Fruit fly (Drosophila melanogaster) whole organism, embryonic: ENCODE data around the gene CG13721.
A peak's percentile ranks its signal among the peaks of the same experiment; 100 is the strongest.

Experiments used
- CG10654 ChIP-seq: fragments of 200-800 bp; sonication (Bioruptor generic); optimal IDR thresholded peaks from 2 replicates; lab custom pipeline; 2016; ENCODE audit warnings: missing biosample characterization, missing genetic modification characterization
- CG11504 ChIP-seq: fragments of 200-800 bp; sonication (Bioruptor generic); optimal IDR thresholded peaks from 3 replicates; lab custom pipeline; 2019; ENCODE audit warnings: missing biosample characterization, mild to moderate bottlenecking, missing genetic modification characterization, moderate library complexity
- CG1233 ChIP-seq: fragments of 200-800 bp; sonication (Bioruptor generic); optimal IDR thresholded peaks from 4 replicates; lab custom pipeline; 2018; ENCODE audit warnings: missing biosample characterization, mild to moderate bottlenecking, missing genetic modification characterization
- CG12744 ChIP-seq: fragments of 200-800 bp; sonication (Bioruptor generic); optimal IDR thresholded peaks from 2 replicates; lab custom pipeline; 2016; ENCODE audit warnings: missing biosample characterization, missing genetic modification characterization
- CG13296 ChIP-seq: fragments of 200-800 bp; sonication (Bioruptor generic); optimal IDR thresholded peaks from 3 replicates; lab custom pipeline; 2018; ENCODE audit warnings: missing biosample characterization, mild to moderate bottlenecking, missing genetic modification characterization
- CG14710 ChIP-seq: fragments of 200-800 bp; sonication (Bioruptor generic); optimal IDR thresholded peaks from 3 replicates; lab custom pipeline; 2019; ENCODE audit warnings: missing biosample characterization, mild to moderate bottlenecking, missing genetic modification characterization, moderate library complexity
- CG15479 ChIP-seq: fragments of 200-800 bp; sonication (Bioruptor generic); optimal IDR thresholded peaks from 3 replicates; lab custom pipeline; 2019; ENCODE audit warnings: missing biosample characterization, mild to moderate bottlenecking, missing genetic modification characterization, moderate library complexity
- CG16863 ChIP-seq: fragments of 200-800 bp; sonication (Bioruptor generic); optimal IDR thresholded peaks from 3 replicates; lab custom pipeline; 2016; ENCODE audit warnings: missing biosample characterization, missing genetic modification characterization
- CG17328 ChIP-seq: fragments of 200-800 bp; sonication (Bioruptor generic); IDR thresholded peaks from 2 replicates; pipeline ENCODE4 v1.3.6; 2022; ENCODE audit warnings: missing biosample characterization, missing genetic modification characterization
- CG17829 ChIP-seq: fragments of 200-800 bp; optimal IDR thresholded peaks from 2 replicates; lab custom pipeline; 2019; ENCODE audit warnings: missing biosample characterization, mild to moderate bottlenecking, missing genetic modification characterization, moderate library complexity
- CG17912 ChIP-seq: fragments of 200-800 bp; sonication (Bioruptor generic); optimal IDR thresholded peaks from 2 replicates; lab custom pipeline; 2018; ENCODE audit warnings: missing biosample characterization, mild to moderate bottlenecking, missing genetic modification characterization
- CG32532 ChIP-seq: fragments of 200-800 bp; sonication (Bioruptor generic); IDR thresholded peaks from 2 replicates; pipeline ENCODE4 v1.3.6; 2022; ENCODE audit warnings: missing biosample characterization, missing genetic modification characterization
- CG32772 ChIP-seq: fragments of 200-800 bp; sonication (Bioruptor generic); IDR thresholded peaks from 2 replicates; pipeline ENCODE4 v1.3.6; 2022; ENCODE audit warnings: missing biosample characterization, missing genetic modification characterization
- CG3995 ChIP-seq: fragments of 200-800 bp; sonication (Bioruptor generic); optimal IDR thresholded peaks from 3 replicates; lab custom pipeline; 2016; ENCODE audit warnings: missing biosample characterization, missing genetic modification characterization
- CG4730 ChIP-seq: fragments of 200-800 bp; sonication (Bioruptor generic); IDR thresholded peaks from 2 replicates; pipeline ENCODE4 v1.3.6; 2022; ENCODE audit warnings: missing biosample characterization, missing genetic modification characterization
- CG4854 ChIP-seq: fragments of 200-800 bp; sonication (Bioruptor generic); optimal IDR thresholded peaks from 2 replicates; lab custom pipeline; 2016; ENCODE audit warnings: missing biosample characterization, missing genetic modification characterization, inconsistent platforms
- CG6683 ChIP-seq: fragments of 200-800 bp; sonication (Bioruptor generic); optimal IDR thresholded peaks from 2 replicates; lab custom pipeline; 2017; ENCODE audit warnings: missing biosample characterization, mild to moderate bottlenecking, missing genetic modification characterization, missing genetic modification reagents
- CG8281 ChIP-seq: fragments of 200-800 bp; sonication (Bioruptor generic); optimal IDR thresholded peaks from 2 replicates; lab custom pipeline; 2018; ENCODE audit warnings: missing biosample characterization, mild to moderate bottlenecking, missing genetic modification characterization, moderate library complexity
- CG8388 ChIP-seq: fragments of 200-800 bp; sonication (Bioruptor generic); optimal IDR thresholded peaks from 2 replicates; lab custom pipeline; 2019; ENCODE audit warnings: missing biosample characterization, mild to moderate bottlenecking, missing genetic modification characterization, moderate library complexity
- CG9727 ChIP-seq: fragments of 200-800 bp; sonication (Bioruptor generic); optimal IDR thresholded peaks from 3 replicates; lab custom pipeline; 2017; ENCODE audit warnings: missing biosample characterization, mild to moderate bottlenecking, missing genetic modification characterization
- Camta ChIP-seq: fragments of 200-800 bp; sonication (Bioruptor generic); optimal IDR thresholded peaks from 2 replicates; lab custom pipeline; 2016; ENCODE audit warnings: missing biosample characterization, missing genetic modification characterization
- CrebB ChIP-seq: fragments of 200-800 bp; sonication (Bioruptor generic); optimal IDR thresholded peaks from 3 replicates; lab custom pipeline; 2018; ENCODE audit warnings: missing biosample characterization, mild to moderate bottlenecking, missing genetic modification characterization
- D19B ChIP-seq: fragments of 200-800 bp; sonication (Bioruptor generic); optimal IDR thresholded peaks from 2 replicates; lab custom pipeline; 2017; ENCODE audit warnings: missing biosample characterization, mild to moderate bottlenecking, missing genetic modification characterization
- Gug ChIP-seq: fragments of 200-800 bp; sonication (Bioruptor generic); IDR thresholded peaks from 4 replicates; pipeline ENCODE4 v1.3.6; 2022; ENCODE audit warnings: missing biosample characterization, missing genetic modification characterization
- HLH54F ChIP-seq: fragments of 200-800 bp; sonication (Bioruptor generic); optimal IDR thresholded peaks from 3 replicates; lab custom pipeline; 2016; ENCODE audit warnings: missing biosample characterization, missing genetic modification characterization
- Hr3 ChIP-seq: fragments of 200-800 bp; sonication (Bioruptor generic); optimal IDR thresholded peaks from 3 replicates; lab custom pipeline; 2016; ENCODE audit warnings: missing biosample characterization, missing genetic modification characterization
- Nf-YB ChIP-seq: fragments of 200-800 bp; sonication (Bioruptor generic); optimal IDR thresholded peaks from 3 replicates; lab custom pipeline; 2019; ENCODE audit warnings: missing biosample characterization, mild to moderate bottlenecking, missing genetic modification characterization, moderate library complexity
- Sox100B ChIP-seq: fragments of 200-800 bp; sonication (Bioruptor generic); optimal IDR thresholded peaks from 3 replicates; lab custom pipeline; 2018; ENCODE audit warnings: missing biosample characterization, mild to moderate bottlenecking, missing genetic modification characterization
- Sry-δ ChIP-seq: fragments of 200-800 bp; sonication (Bioruptor generic); optimal IDR thresholded peaks from 2 replicates; lab custom pipeline; 2016; ENCODE audit warnings: missing biosample characterization, missing genetic modification characterization
- croc ChIP-seq: fragments of 200-800 bp; sonication (Bioruptor generic); conservative IDR thresholded peaks from 3 replicates; pipeline ENCODE4 v1.3.6; 2022; ENCODE audit warnings: missing biosample characterization, missing genetic modification characterization
- dimm ChIP-seq: fragments of 200-800 bp; sonication (Bioruptor generic); IDR thresholded peaks from 2 replicates; pipeline ENCODE4 v1.3.6; 2022; ENCODE audit warnings: missing biosample characterization, missing genetic modification characterization
- gem ChIP-seq: fragments of 200-800 bp; sonication (Bioruptor generic); optimal IDR thresholded peaks from 2 replicates; lab custom pipeline; 2019; ENCODE audit warnings: missing biosample characterization, mild to moderate bottlenecking, missing genetic modification characterization, moderate library complexity
- h ChIP-seq: fragments of >200 bp; optimal IDR thresholded peaks from 2 replicates; lab custom pipeline; 2017
- lab ChIP-seq: fragments of 200-800 bp; sonication (Bioruptor generic); optimal IDR thresholded peaks from 3 replicates; lab custom pipeline; 2017; ENCODE audit warnings: missing biosample characterization, missing genetic modification characterization, mild to moderate bottlenecking, moderate library complexity, missing genetic modification reagents
- mld ChIP-seq: fragments of 200-800 bp; sonication (Bioruptor generic); IDR thresholded peaks from 3 replicates; pipeline ENCODE4 v1.3.6; 2022; ENCODE audit warnings: missing biosample characterization, missing genetic modification characterization; ENCODE audit not compliant: partially characterized antibody
- oc ChIP-seq: fragments of 200-800 bp; sonication (Bioruptor generic); optimal IDR thresholded peaks from 2 replicates; lab custom pipeline; 2018; ENCODE audit warnings: missing biosample characterization, mild to moderate bottlenecking, missing genetic modification characterization, moderate library complexity
- onecut ChIP-seq: fragments of 200-800 bp; sonication (Bioruptor generic); IDR thresholded peaks from 2 replicates; pipeline ENCODE4 v1.3.6; 2022; ENCODE audit warnings: missing biosample characterization, missing genetic modification characterization
- pb ChIP-seq: fragments of 200-800 bp; sonication (Bioruptor generic); optimal IDR thresholded peaks from 3 replicates; lab custom pipeline; 2016; ENCODE audit warnings: missing biosample characterization, missing genetic modification characterization
- rib ChIP-seq: fragments of 200-800 bp; sonication (Bioruptor generic); IDR thresholded peaks from 2 replicates; pipeline ENCODE4 v1.3.6; 2022; ENCODE audit warnings: missing biosample characterization, missing genetic modification characterization
- salm ChIP-seq: fragments of 200-800 bp; sonication (Bioruptor generic); optimal IDR thresholded peaks from 2 replicates; lab custom pipeline; 2018; ENCODE audit warnings: missing biosample characterization, mild to moderate bottlenecking, missing genetic modification characterization
- tna ChIP-seq: fragments of 200-800 bp; sonication (Bioruptor generic); IDR thresholded peaks from 2 replicates; pipeline ENCODE4 v1.3.6; 2022; ENCODE audit warnings: missing biosample characterization, missing genetic modification characterization; ENCODE audit not compliant: partially characterized antibody
- unc-4 ChIP-seq: fragments of 200-800 bp; sonication (Bioruptor generic); IDR thresholded peaks from 2 replicates; pipeline ENCODE4 v1.3.6; 2022; ENCODE audit warnings: missing biosample characterization, missing genetic modification characterization; ENCODE audit not compliant: partially characterized antibody
- vfl ChIP-seq: fragments of 200-800 bp; sonication (Bioruptor generic); optimal IDR thresholded peaks from 2 replicates; lab custom pipeline; 2016; ENCODE audit warnings: missing biosample characterization, missing genetic modification characterization
- zen ChIP-seq: fragments of 200-800 bp; sonication (Bioruptor generic); optimal IDR thresholded peaks from 3 replicates; lab custom pipeline; 2018; ENCODE audit warnings: missing biosample characterization, mild to moderate bottlenecking, missing genetic modification characterization, moderate library complexity
- zen2 ChIP-seq: fragments of 200-800 bp; sonication (Bioruptor generic); IDR thresholded peaks from 3 replicates; pipeline ENCODE4 v1.3.6; 2022; ENCODE audit warnings: missing biosample characterization, missing genetic modification characterization; ENCODE audit not compliant: partially characterized antibody
- zf30C ChIP-seq: fragments of 200-800 bp; sonication (Bioruptor generic); optimal IDR thresholded peaks from 3 replicates; lab custom pipeline; 2018; ENCODE audit warnings: missing biosample characterization, mild to moderate bottlenecking, missing genetic modification characterization
- zfh1 ChIP-seq: fragments of 200-800 bp; sonication (Bioruptor generic); IDR thresholded peaks from 3 replicates; pipeline ENCODE4 v1.3.6; 2022; ENCODE audit warnings: missing biosample characterization, missing genetic modification characterization

Gene CG13721

dm6 chr3L:4543807-4544197 lies 46.2 kb upstream of the CG13721 start (continued):
- TF ChIP-seq CG13296 (GFP tag; lab: Kevin White, UChicago): no peak
- TF ChIP-seq CG4854 (GFP tag; lab: Kevin White, UChicago): no peak

- no peak for TF ChIP-seq CG8388 (GFP tag; lab: Kevin White, UChicago)
- TF ChIP-seq CG3995 (GFP tag; lab: Kevin White, UChicago): no peak
- TF ChIP-seq oc (tag; lab: Kevin White, UChicago): no peak
- TF ChIP-seq mld (GFP tag; lab: Robert Waterston, UW): no peak
- peak; percentile 67 for TF ChIP-seq CG32532
- TF ChIP-seq CG11504 (tag; lab: Kevin White, UChicago): peak; percentile 6
- peak; percentile 60; the same call in 1 of the 4 replicates for TF ChIP-seq Gug (GFP tag; lab: Robert Waterston, UW)
- TF ChIP-seq CG15479 (GFP tag; lab: Kevin White, UChicago): no peak
- TF ChIP-seq vfl: peak; percentile 51
- TF ChIP-seq h (lab: Kevin White, UChicago): no peak
- TF ChIP-seq Nf-YB (GFP tag; lab: Kevin White, UChicago): no peak
- peak; percentile 37 for TF ChIP-seq HLH54F (GFP tag; lab: Kevin White, UChicago)
- peak; percentile 61 for TF ChIP-seq lab (GFP tag; lab: Kevin White, UChicago)
- TF ChIP-seq CrebB (tag; lab: Kevin White, UChicago): no peak
- TF ChIP-seq CG32772 (GFP tag; lab: Robert Waterston, UW): peak; percentile 70
- peak; percentile 10 for TF ChIP-seq Sry-δ (GFP tag; lab: Kevin White, UChicago)
- no peak for TF ChIP-seq unc-4 (GFP tag; lab: Robert Waterston, UW)
- TF ChIP-seq CG1233: peak; percentile 28
- no peak for TF ChIP-seq CG13296 (GFP tag; lab: Kevin White, UChicago)
- no peak for TF ChIP-seq CG8281 (tag; lab: Kevin White, UChicago)
- peak; percentile 2 for TF ChIP-seq Sox100B (GFP tag; lab: Kevin White, UChicago)
- TF ChIP-seq dimm (GFP tag; lab: Robert Waterston, UW): peak; percentile 40; the same call in 1 of the 2 replicates
- no peak for TF ChIP-seq CG12744 (GFP tag; lab: Kevin White, UChicago)
- 0 out of 2 replicates have a peak, but pooled peaks have one; percentile 15 for TF ChIP-seq onecut
- no peak for TF ChIP-seq Hr3 (GFP tag; lab: Kevin White, UChicago)
- no peak for TF ChIP-seq CG14710 (tag; lab: Kevin White, UChicago)
- no peak for TF ChIP-seq CG17829 (tag; lab: Kevin White, UChicago)
- TF ChIP-seq rib (GFP tag; lab: Robert Waterston, UW): no peak
- no peak for TF ChIP-seq CG9727 (GFP tag; lab: Kevin White, UChicago)
- TF ChIP-seq CG16863 (GFP tag; lab: Kevin White, UChicago): peak; percentile 35
- TF ChIP-seq zf30C (GFP tag; lab: Kevin White, UChicago): no peak
- TF ChIP-seq gem: peak; percentile 28
- peak; percentile 1 for TF ChIP-seq Camta
- no peak for TF ChIP-seq zen (tag; lab: Kevin White, UChicago)
- no peak for TF ChIP-seq zen2 (GFP tag; lab: Robert Waterston, UW)
- TF ChIP-seq pb (GFP tag; lab: Kevin White, UChicago): no peak
- TF ChIP-seq CG4730 (GFP tag; lab: Robert Waterston, UW): peak; percentile 23; the same call in 1 of the 2 replicates
- no peak for TF ChIP-seq croc (GFP tag; lab: Robert Waterston, UW)
- TF ChIP-seq salm (tag; lab: Kevin White, UChicago): no peak
- no peak for TF ChIP-seq CG10654 (GFP tag; lab: Kevin White, UChicago)
- TF ChIP-seq tna (GFP tag; lab: Robert Waterston, UW): peak; percentile 49; the same call in 1 of the 2 replicates
- peak; percentile 38; the same call in 1 of the 2 replicates for TF ChIP-seq CG17328
- peak; percentile 58; the same call in 1 of the 3 replicates for TF ChIP-seq zfh1 (GFP tag; lab: Robert Waterston, UW)
- TF ChIP-seq CG6683 (GFP tag; lab: Kevin White, UChicago): no peak
- no peak for TF ChIP-seq CG17912 (GFP tag; lab: Kevin White, UChicago)
- peak; percentile 19 for TF ChIP-seq D19B (GFP tag; lab: Kevin White, UChicago)
These were observed 45.6 kb upstream of the CG13721 start for dm6 chr3L:4543034-4543806.
